Fruit fly (Drosophila melanogaster) whole organism, embryonic: ENCODE results near the gene Cyp6d4.

Experiments
- Atf-2 ChIP-seq: fragments of 200-800 bp; sonication (Bioruptor generic); optimal IDR thresholded peaks from 2 replicates; lab custom pipeline; 2016; ENCODE audit warnings: missing biosample characterization, missing genetic modification characterization
- B-H1 ChIP-seq: fragments of 200-800 bp; sonication (Bioruptor generic); IDR thresholded peaks from 3 replicates; pipeline ENCODE4 v1.3.6; 2022; ENCODE audit warnings: missing biosample characterization, missing genetic modification characterization
- B-H2 ChIP-seq: fragments of 200-800 bp; sonication (Bioruptor generic); optimal IDR thresholded peaks from 2 replicates; lab custom pipeline; 2018; ENCODE audit warnings: missing biosample characterization, mild to moderate bottlenecking, missing genetic modification characterization
- Blimp-1 ChIP-seq: fragments of 200-800 bp; sonication (Bioruptor generic); optimal IDR thresholded peaks from 3 replicates; lab custom pipeline; 2018; ENCODE audit warnings: missing biosample characterization, missing genetic modification characterization, mild to moderate bottlenecking, moderate library complexity, missing genetic modification reagents
- CG12155 ChIP-seq: fragments of 200-800 bp; sonication (Bioruptor generic); optimal IDR thresholded peaks from 3 replicates; lab custom pipeline; 2016; ENCODE audit warnings: missing biosample characterization, missing genetic modification characterization
- CG13624 ChIP-seq: fragments of 200-800 bp; sonication (Bioruptor generic); optimal IDR thresholded peaks from 2 replicates; lab custom pipeline; 2016; ENCODE audit warnings: missing biosample characterization, missing genetic modification characterization
- CG15011 ChIP-seq: fragments of 200-800 bp; sonication (Bioruptor generic); optimal IDR thresholded peaks from 3 replicates; lab custom pipeline; 2018; ENCODE audit warnings: missing biosample characterization, mild to moderate bottlenecking, missing genetic modification characterization
- CG15269 ChIP-seq: fragments of 200-800 bp; sonication (Bioruptor generic); optimal IDR thresholded peaks from 2 replicates; lab custom pipeline; 2018; ENCODE audit warnings: missing biosample characterization, mild to moderate bottlenecking, missing genetic modification characterization, moderate library complexity
- CG1602 ChIP-seq: fragments of 200-800 bp; sonication (Bioruptor generic); optimal IDR thresholded peaks from 3 replicates; lab custom pipeline; 2016; ENCODE audit warnings: missing biosample characterization, missing genetic modification characterization
- CG1647 ChIP-seq: fragments of 200-800 bp; sonication (Bioruptor generic); optimal IDR thresholded peaks from 3 replicates; lab custom pipeline; 2016; ENCODE audit warnings: missing biosample characterization, missing genetic modification characterization
- CG3163 ChIP-seq: fragments of 200-800 bp; sonication (Bioruptor generic); optimal IDR thresholded peaks from 3 replicates; lab custom pipeline; 2016; ENCODE audit warnings: missing biosample characterization, missing genetic modification characterization
- CG32532 ChIP-seq: fragments of 200-800 bp; sonication (Bioruptor generic); IDR thresholded peaks from 2 replicates; pipeline ENCODE4 v1.3.6; 2022; ENCODE audit warnings: missing biosample characterization, missing genetic modification characterization
- CG8478 ChIP-seq: fragments of >200 bp; optimal IDR thresholded peaks from 2 replicates; lab custom pipeline; 2018
- CG9215 ChIP-seq: fragments of 200-800 bp; sonication (Bioruptor generic); IDR thresholded peaks from 2 replicates; pipeline ENCODE4 v1.3.6; 2022; ENCODE audit warnings: missing biosample characterization, missing genetic modification characterization
- CG9817 ChIP-seq: fragments of 200-800 bp; sonication (Bioruptor generic); optimal IDR thresholded peaks from 2 replicates; lab custom pipeline; 2018; ENCODE audit warnings: missing biosample characterization, mild to moderate bottlenecking, missing genetic modification characterization, moderate library complexity
- CG9932 ChIP-seq: fragments of 200-800 bp; sonication (Bioruptor generic); IDR thresholded peaks from 2 replicates; pipeline ENCODE4 v1.3.6; 2022; ENCODE audit warnings: missing biosample characterization, missing genetic modification characterization
- CHES-1-like ChIP-seq: fragments of 200-800 bp; sonication (Bioruptor generic); optimal IDR thresholded peaks from 2 replicates; lab custom pipeline; 2016; ENCODE audit warnings: missing biosample characterization, missing genetic modification characterization
- D19B ChIP-seq: fragments of 200-800 bp; sonication (Bioruptor generic); optimal IDR thresholded peaks from 2 replicates; lab custom pipeline; 2017; ENCODE audit warnings: missing biosample characterization, mild to moderate bottlenecking, missing genetic modification characterization
- Ets65A ChIP-seq: fragments of 200-800 bp; sonication (Bioruptor generic); peaks from one replicate; lab custom pipeline; 2016; ENCODE audit warnings: missing biosample characterization, missing genetic modification characterization
- Fer3 ChIP-seq: fragments of 200-800 bp; sonication (Bioruptor generic); optimal IDR thresholded peaks from 2 replicates; lab custom pipeline; 2018; ENCODE audit warnings: missing biosample characterization, mild to moderate bottlenecking, missing genetic modification characterization, moderate library complexity
- H15 ChIP-seq: fragments of 200-800 bp; sonication (Bioruptor generic); IDR thresholded peaks from 3 replicates; pipeline ENCODE4 v1.3.6; 2022; ENCODE audit warnings: missing biosample characterization, missing genetic modification characterization
- HmgZ ChIP-seq: fragments of 200-800 bp; sonication (Bioruptor generic); optimal IDR thresholded peaks from 2 replicates; lab custom pipeline; 2018; ENCODE audit warnings: missing biosample characterization, mild to moderate bottlenecking, missing genetic modification characterization
- Lhr ChIP-seq: fragments of 200-800 bp; sonication (Bioruptor generic); optimal IDR thresholded peaks from 3 replicates; lab custom pipeline; 2017; ENCODE audit warnings: mild to moderate bottlenecking, missing biosample characterization, missing genetic modification reagents, missing genetic modification characterization
- Mad ChIP-seq: fragments of 200-800 bp; sonication (Bioruptor generic); optimal IDR thresholded peaks from 2 replicates; lab custom pipeline; 2016; ENCODE audit warnings: missing biosample characterization, missing genetic modification characterization
- Nf-YB ChIP-seq: fragments of 200-800 bp; sonication (Bioruptor generic); optimal IDR thresholded peaks from 3 replicates; lab custom pipeline; 2019; ENCODE audit warnings: missing biosample characterization, mild to moderate bottlenecking, missing genetic modification characterization, moderate library complexity
- Opbp ChIP-seq: fragments of 200-800 bp; sonication (Bioruptor generic); IDR thresholded peaks from 3 replicates; pipeline ENCODE4 v1.3.6; 2022; ENCODE audit warnings: missing biosample characterization, missing genetic modification characterization; ENCODE audit not compliant: partially characterized antibody
- Pdp1 ChIP-seq, 2 experiments: fragments of 200-800 bp; sonication (Bioruptor generic); optimal IDR thresholded peaks; 3 replicates each; lab custom pipeline; 2016; ENCODE audit warnings: missing biosample characterization in 2 of 2, missing genetic modification characterization in 2 of 2, mild to moderate bottlenecking in 1 of 2, moderate library complexity in 1 of 2
- Scr ChIP-seq: fragments of 200-800 bp; sonication (Bioruptor generic); IDR thresholded peaks from 2 replicates; pipeline ENCODE4 v1.3.6; 2022; ENCODE audit warnings: missing biosample characterization, missing genetic modification characterization; ENCODE audit not compliant: partially characterized antibody
- Trl ChIP-seq, 3 experiments: fragments of >200 bp in 2 of 3; fragments of 200-800 bp in 1 of 3; sonication (Bioruptor generic) in 1 of 3; optimal IDR thresholded peaks; 2 replicates in 1 of 3; 3 replicates in 2 of 3; lab custom pipeline; 2016 to 2017; ENCODE audit warnings: missing biosample characterization in 1 of 3, missing genetic modification characterization in 1 of 3
- Xrp1 ChIP-seq: fragments of 200-800 bp; sonication (Bioruptor generic); IDR thresholded peaks from 2 replicates; pipeline ENCODE4 v1.3.6; 2022; ENCODE audit warnings: missing biosample characterization, missing genetic modification characterization
- amos ChIP-seq: fragments of 200-800 bp; sonication (Bioruptor generic); IDR thresholded peaks from 2 replicates; pipeline ENCODE4 v1.3.6; 2022; ENCODE audit warnings: missing biosample characterization, missing genetic modification characterization; ENCODE audit not compliant: partially characterized antibody
- ash1 ChIP-seq: fragments of 200-800 bp; sonication (Bioruptor generic); optimal IDR thresholded peaks from 2 replicates; lab custom pipeline; 2018; ENCODE audit warnings: missing biosample characterization, mild to moderate bottlenecking, missing genetic modification characterization
- az2 ChIP-seq: fragments of 200-800 bp; sonication (Bioruptor generic); optimal IDR thresholded peaks from 3 replicates; lab custom pipeline; 2016; ENCODE audit warnings: missing biosample characterization, missing genetic modification characterization
- ci ChIP-seq: fragments of 200-800 bp; sonication (Bioruptor generic); IDR thresholded peaks from 3 replicates; pipeline ENCODE4 v1.3.6; 2022; ENCODE audit warnings: missing biosample characterization, missing genetic modification characterization
- da ChIP-seq: fragments of 200-800 bp; sonication (Bioruptor generic); optimal IDR thresholded peaks from 2 replicates; lab custom pipeline; 2016; ENCODE audit warnings: missing biosample characterization, missing genetic modification characterization
- dimm ChIP-seq: fragments of 200-800 bp; sonication (Bioruptor generic); IDR thresholded peaks from 2 replicates; pipeline ENCODE4 v1.3.6; 2022; ENCODE audit warnings: missing biosample characterization, missing genetic modification characterization
- gfzf ChIP-seq: fragments of 200-800 bp; sonication (Bioruptor generic); optimal IDR thresholded peaks from 2 replicates; lab custom pipeline; 2016; ENCODE audit warnings: missing biosample characterization, mild to moderate bottlenecking, missing genetic modification characterization, moderate library complexity
- her ChIP-seq: fragments of 200-800 bp; sonication (Bioruptor generic); optimal IDR thresholded peaks from 2 replicates; lab custom pipeline; 2016; ENCODE audit warnings: missing biosample characterization, missing genetic modification characterization
- ind ChIP-seq: fragments of 200-800 bp; sonication (Bioruptor generic); optimal IDR thresholded peaks from 3 replicates; lab custom pipeline; 2016; ENCODE audit warnings: missing biosample characterization, missing genetic modification characterization
- kni ChIP-seq: fragments of 200-800 bp; sonication (Bioruptor generic); optimal IDR thresholded peaks from 3 replicates; lab custom pipeline; 2017; ENCODE audit warnings: mild to moderate bottlenecking, missing biosample characterization, missing genetic modification reagents, missing genetic modification characterization
- knrl ChIP-seq: fragments of 200-800 bp; sonication (Bioruptor generic); IDR thresholded peaks from 3 replicates; pipeline ENCODE4 v1.3.6; 2022; ENCODE audit warnings: missing biosample characterization, missing genetic modification characterization; ENCODE audit not compliant: partially characterized antibody
- nerfin-2 ChIP-seq: fragments of 200-800 bp; sonication (Bioruptor generic); IDR thresholded peaks from 2 replicates; pipeline ENCODE4 v1.3.6; 2022; ENCODE audit warnings: missing biosample characterization, missing genetic modification characterization; ENCODE audit not compliant: partially characterized antibody
- phol ChIP-seq: fragments of 200-800 bp; sonication (Bioruptor generic); optimal IDR thresholded peaks from 3 replicates; lab custom pipeline; 2018; ENCODE audit warnings: missing biosample characterization, mild to moderate bottlenecking, missing genetic modification characterization, moderate library complexity
- run ChIP-seq: fragments of 200-800 bp; sonication (Bioruptor generic); optimal IDR thresholded peaks from 3 replicates; lab custom pipeline; 2018; ENCODE audit warnings: missing biosample characterization, mild to moderate bottlenecking, missing genetic modification characterization
- slp2 ChIP-seq: fragments of 200-800 bp; sonication (Bioruptor generic); optimal IDR thresholded peaks from 2 replicates; lab custom pipeline; 2016; ENCODE audit warnings: missing biosample characterization, missing genetic modification characterization
- stwl ChIP-seq: fragments of 200-800 bp; sonication (Bioruptor generic); optimal IDR thresholded peaks from 3 replicates; lab custom pipeline; 2018; ENCODE audit warnings: missing biosample characterization, mild to moderate bottlenecking, missing genetic modification characterization, moderate library complexity
- usp ChIP-seq: fragments of >200 bp; optimal IDR thresholded peaks from 2 replicates; lab custom pipeline; 2017; ENCODE audit warnings: missing biosample characterization, missing genetic modification characterization
- zen2 ChIP-seq: fragments of 200-800 bp; sonication (Bioruptor generic); IDR thresholded peaks from 3 replicates; pipeline ENCODE4 v1.3.6; 2022; ENCODE audit warnings: missing biosample characterization, missing genetic modification characterization; ENCODE audit not compliant: partially characterized antibody

The Cyp6d4 gene

DNA sequence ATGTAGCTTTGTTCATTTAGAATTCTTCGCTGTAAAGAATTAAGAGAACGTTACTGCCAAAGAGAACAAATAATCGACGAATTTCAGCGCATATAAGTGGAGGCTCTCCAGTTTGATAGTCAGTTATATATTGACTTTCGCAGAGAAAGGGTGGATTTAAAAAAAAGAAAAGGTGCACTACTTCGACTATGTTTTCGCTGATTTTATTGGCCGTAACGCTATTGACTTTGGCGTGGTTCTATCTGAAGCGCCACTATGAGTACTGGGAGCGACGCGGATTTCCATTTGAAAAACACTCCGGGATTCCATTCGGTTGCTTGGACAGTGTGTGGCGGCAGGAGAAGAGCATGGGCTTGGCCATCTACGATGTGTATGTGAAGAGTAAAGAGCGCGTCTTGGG is at the start of gene Cyp6d4:
Gene Cyp6d4, plus strand, starts transcription at position 112 of the 400 bp plus-strand sequence.
- TF ChIP-seq HmgZ (no peak), Trl (optimal IDR thresholded peaks at IDR 0.05; lab: Kevin White, UChicago) (peak in 1 of 2 experiments; percentile 19), Trl (GFP tag; optimal IDR thresholded peaks at IDR 0.05; lab: Kevin White, UChicago) (no peak), zen2 (GFP tag; lab: Robert Waterston, UW) (no peak), CG3163 (peak; percentile 82), Pdp1 (GFP tag; optimal IDR thresholded peaks at IDR 0.05; lab: Kevin White, UChicago) (no peak), B-H2 (no peak), CG9215 (GFP tag; lab: Robert Waterston, UW) (no peak), CG32532 (GFP tag; lab: Robert Waterston, UW) (0 out of 2 replicates have a peak, but pooled peaks have one; percentile 29), CG15269 (tag; lab: Kevin White, UChicago) (no peak)

DNA sequence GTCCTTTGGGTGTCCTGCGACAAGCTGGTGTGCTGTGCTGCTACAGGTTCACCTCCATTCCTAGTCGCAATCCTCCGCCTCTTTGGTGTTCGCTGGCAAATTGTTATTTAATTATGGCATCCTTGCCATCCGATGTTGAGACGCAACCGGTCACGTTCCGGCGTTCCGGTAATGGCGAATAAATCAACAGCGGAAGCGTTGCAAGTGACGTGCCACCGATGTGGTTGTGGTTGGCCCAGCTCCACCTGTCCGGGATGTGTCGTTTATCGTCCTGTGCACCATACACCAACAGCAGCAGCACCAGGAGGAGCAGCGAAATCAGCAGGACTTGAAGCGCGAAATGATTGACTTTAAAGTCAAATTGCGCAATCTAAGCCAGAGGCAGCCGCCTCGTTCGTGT is 48.3 kb upstream of the Cyp6d4 start:
- no peak for TF ChIP-seq dimm (GFP tag; lab: Robert Waterston, UW)
- TF ChIP-seq Atf-2 (GFP tag; lab: Kevin White, UChicago): no peak
- TF ChIP-seq CG12155 (GFP tag; lab: Kevin White, UChicago): no peak
- peak; percentile 85 for TF ChIP-seq Ets65A
- TF ChIP-seq da (GFP tag; lab: Kevin White, UChicago): no peak
- peak; percentile 65 for TF ChIP-seq CG8478 (lab: Kevin White, UChicago)
- TF ChIP-seq knrl (GFP tag; lab: Robert Waterston, UW): no peak

DNA sequence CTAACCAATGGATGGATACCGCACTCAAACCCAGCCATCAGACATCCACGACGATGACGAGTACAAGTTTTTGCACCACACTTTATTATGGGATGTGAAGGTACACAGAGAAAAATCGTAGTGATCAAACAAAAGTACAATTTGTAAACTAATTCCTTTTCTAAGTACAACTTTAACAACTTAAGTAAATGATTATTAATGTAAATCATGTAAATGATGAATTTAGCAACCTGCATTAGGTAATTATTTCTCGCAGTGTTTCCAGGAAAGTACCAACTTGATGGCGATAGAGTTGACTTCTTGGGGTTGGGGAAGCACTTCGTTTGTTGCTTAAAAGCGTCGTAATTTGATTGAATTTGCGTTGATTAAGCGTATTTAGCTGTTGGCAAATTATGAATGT is 35.0 kb upstream of the Cyp6d4 start:
- peak; percentile 71 for TF ChIP-seq phol (tag; lab: Kevin White, UChicago)
- TF ChIP-seq D19B (GFP tag; lab: Kevin White, UChicago): no peak
- peak; percentile 80 for TF ChIP-seq CG9932 (GFP tag; lab: Robert Waterston, UW)
- peak; percentile 68 for TF ChIP-seq ind
- no peak for TF ChIP-seq kni (GFP tag; lab: Kevin White, UChicago)
- TF ChIP-seq H15: 0 out of 3 replicates have a peak, but pooled peaks have one; percentile 50
- TF ChIP-seq Lhr: peak; percentile 5
- no peak for TF ChIP-seq ash1 (GFP tag; lab: Kevin White, UChicago)
- peak; percentile 20 for TF ChIP-seq Mad (GFP tag; lab: Kevin White, UChicago)
- peak; percentile 70 for TF ChIP-seq CG9817
- peak; percentile 35 for TF ChIP-seq her (GFP tag; lab: Kevin White, UChicago)
- TF ChIP-seq ci (GFP tag; lab: Robert Waterston, UW): peak; percentile 88
- peak; percentile 57 for TF ChIP-seq CG1602
- no peak for TF ChIP-seq CG1647 (GFP tag; lab: Kevin White, UChicago)
- no peak; the same call in 1 of the 2 replicates for TF ChIP-seq Xrp1 (GFP tag; lab: Robert Waterston, UW)
- TF ChIP-seq Atf-2 (GFP tag; lab: Kevin White, UChicago): peak; percentile 39
- peak; percentile 26 for TF ChIP-seq CG13624 (GFP tag; lab: Kevin White, UChicago)
- no peak for TF ChIP-seq gfzf
- peak; percentile 71 for TF ChIP-seq az2 (GFP tag; lab: Kevin White, UChicago)
- TF ChIP-seq CG15011: peak; percentile 14
- TF ChIP-seq Opbp: no peak
- peak; percentile 33 for TF ChIP-seq Nf-YB (GFP tag; lab: Kevin White, UChicago)
- TF ChIP-seq nerfin-2 (GFP tag; lab: Robert Waterston, UW): no peak
- no peak for TF ChIP-seq usp (GFP tag; lab: Kevin White, UChicago)
- no peak for TF ChIP-seq amos (GFP tag; lab: Robert Waterston, UW)
- TF ChIP-seq stwl: no peak
- no peak for TF ChIP-seq run (tag; lab: Kevin White, UChicago)
- TF ChIP-seq CHES-1-like (GFP tag; lab: Kevin White, UChicago): peak; percentile 57
- peak; percentile 20 for TF ChIP-seq slp2 (GFP tag; lab: Kevin White, UChicago)
- TF ChIP-seq Fer3 (tag; lab: Kevin White, UChicago): peak; percentile 62
- TF ChIP-seq Scr (GFP tag; lab: Robert Waterston, UW): no peak
- TF ChIP-seq Blimp-1 (GFP tag; lab: Kevin White, UChicago): peak; percentile 61
- TF ChIP-seq B-H1 (GFP tag; lab: Robert Waterston, UW): peak; percentile 41; the same call in 2 of the 3 replicates
